Worm (Caenorhabditis elegans) whole organism, L2 larva: Measurements from ENCODE around the gene R03H10.11.

Source experiments
- ZK546.5 ChIP-seq: sonication (generic microtip); optimal IDR thresholded peaks from 2 replicates; lab custom pipeline; 2017; ENCODE audit warnings: missing biosample characterization, missing genetic modification characterization
- ama-1 ChIP-seq: fragments of 150-350 bp; optimal IDR thresholded peaks from 2 replicates; lab custom pipeline; 2018; ENCODE audit warnings: inconsistent platforms
- ceh-82 ChIP-seq: fragments of 150-350 bp; optimal IDR thresholded peaks from 2 replicates; lab custom pipeline; 2014; ENCODE audit warnings: missing biosample characterization, missing genetic modification characterization
- elt-3 ChIP-seq: sonication (generic microtip); optimal IDR thresholded peaks from 2 replicates; lab custom pipeline; 2017; ENCODE audit warnings: missing biosample characterization, missing genetic modification characterization
- fos-1 ChIP-seq: fragments of 150-350 bp; optimal IDR thresholded peaks from 2 replicates; lab custom pipeline; 2014; ENCODE audit warnings: missing biosample characterization, missing genetic modification characterization
- lin-13 ChIP-seq: fragments of 150-350 bp; optimal IDR thresholded peaks from 2 replicates; lab custom pipeline; 2014; ENCODE audit warnings: missing biosample characterization, missing genetic modification reagents, missing genetic modification characterization
- lsy-2 ChIP-seq, 2 experiments: fragments of 150-350 bp in 1 of 2; sonication (generic microtip) in 1 of 2; optimal IDR thresholded peaks; 2 replicates each; lab custom pipeline; 2014 to 2017; ENCODE audit warnings: missing biosample characterization in 2 of 2, missing genetic modification characterization in 2 of 2
- mdl-1 ChIP-seq, 2 experiments: fragments of 150-350 bp in 1 of 2; sonication (generic microtip) in 1 of 2; optimal IDR thresholded peaks; 2 replicates each; lab custom pipeline; 2017; ENCODE audit warnings: missing biosample characterization in 2 of 2, missing genetic modification characterization in 2 of 2
- nhr-237 ChIP-seq: fragments of 150-350 bp; optimal IDR thresholded peaks from 2 replicates; lab custom pipeline; 2014; ENCODE audit warnings: missing biosample characterization, missing genetic modification characterization
- nhr-25 ChIP-seq: fragments of 150-350 bp; sonication (generic microtip); optimal IDR thresholded peaks from 3 replicates; lab custom pipeline; 2014; ENCODE audit warnings: missing biosample characterization, missing genetic modification characterization
- skn-1 ChIP-seq: sonication (generic microtip); optimal IDR thresholded peaks from 2 replicates; lab custom pipeline; 2017; ENCODE audit warnings: missing biosample characterization, missing genetic modification characterization
- snpc-4 ChIP-seq: fragments of 150-350 bp; optimal IDR thresholded peaks from 2 replicates; lab custom pipeline; 2014; ENCODE audit warnings: missing biosample characterization, missing genetic modification characterization
- unc-39 ChIP-seq: fragments of 150-350 bp; optimal IDR thresholded peaks from 2 replicates; lab custom pipeline; 2014; ENCODE audit warnings: missing biosample characterization, missing genetic modification characterization
- unc-62 ChIP-seq: fragments of 150-350 bp; optimal IDR thresholded peaks from 2 replicates; lab custom pipeline; 2014; ENCODE audit warnings: missing biosample characterization, missing genetic modification reagents, missing genetic modification characterization

- no peak for TF ChIP-seq lin-13 (GFP tag; lab: Kevin White, UChicago)
- no peak for TF ChIP-seq mdl-1 (tag; optimal IDR thresholded peaks at IDR 0.05; lab: Kevin White, UChicago)
- TF ChIP-seq lsy-2 (tag; optimal IDR thresholded peaks at IDR 0.05; lab: Kevin White, UChicago): no peak
- no peak for TF ChIP-seq snpc-4 (tag; lab: Kevin White, UChicago)
- TF ChIP-seq ceh-82 (tag; lab: Kevin White, UChicago): no peak
- no peak for TF ChIP-seq nhr-237
- TF ChIP-seq ZK546.5 (tag; lab: Kevin White, UChicago): no peak
- TF ChIP-seq ama-1 (lab: Kevin White, UChicago): no peak
- no peak for TF ChIP-seq fos-1
- TF ChIP-seq unc-62 (GFP tag; lab: Kevin White, UChicago): no peak
- no peak for TF ChIP-seq nhr-25 (tag; lab: Kevin White, UChicago)
- no peak for TF ChIP-seq elt-3
- no peak for TF ChIP-seq skn-1 (tag; lab: Kevin White, UChicago)
- no peak for TF ChIP-seq unc-39
These were observed 12.0 kb upstream of the R03H10.11 start, which contains the start of gene R03H10.5 for ce11 chrII:4170508-4170907.
